Fruit fly (Drosophila melanogaster) whole organism, prepupa: ENCODE measurements around the gene CheA84a.

ENCODE experiments used
- CG10631 ChIP-seq: fragments of 200-800 bp; sonication (Bioruptor generic); optimal IDR thresholded peaks from 2 replicates; lab custom pipeline; 2016; ENCODE audit warnings: missing biosample characterization, missing genetic modification characterization
- CG11762 ChIP-seq: fragments of 200-800 bp; sonication (Bioruptor generic); optimal IDR thresholded peaks from 3 replicates; lab custom pipeline; 2016; ENCODE audit warnings: missing biosample characterization, missing genetic modification characterization; ENCODE audit not compliant: insufficient read depth
- CG16779 ChIP-seq: fragments of 200-800 bp; sonication (Bioruptor generic); optimal IDR thresholded peaks from 3 replicates; lab custom pipeline; 2017; ENCODE audit warnings: missing biosample characterization, mild to moderate bottlenecking, missing genetic modification characterization
- CG6792 ChIP-seq: fragments of 200-800 bp; sonication (Bioruptor generic); optimal IDR thresholded peaks from 3 replicates; lab custom pipeline; 2016; ENCODE audit warnings: missing biosample characterization, missing genetic modification characterization
- CG9139 ChIP-seq: fragments of 200-800 bp; sonication (Bioruptor generic); optimal IDR thresholded peaks from 3 replicates; lab custom pipeline; 2017; ENCODE audit warnings: missing biosample characterization, mild to moderate bottlenecking, missing genetic modification characterization
- Ets96B ChIP-seq: fragments of 200-800 bp; optimal IDR thresholded peaks from 2 replicates; lab custom pipeline; 2019; ENCODE audit warnings: missing biosample characterization, mild to moderate bottlenecking, missing genetic modification characterization, moderate library complexity
- Hr39 ChIP-seq: fragments of 200-800 bp; sonication (Bioruptor generic); optimal IDR thresholded peaks from 2 replicates; lab custom pipeline; 2016; ENCODE audit warnings: missing biosample characterization, missing genetic modification characterization
- OdsH ChIP-seq: fragments of 200-800 bp; sonication (Bioruptor generic); optimal IDR thresholded peaks from 3 replicates; lab custom pipeline; 2016; ENCODE audit warnings: missing biosample characterization, missing genetic modification characterization
- eg ChIP-seq: fragments of 200-800 bp; sonication (Bioruptor generic); IDR thresholded peaks from 3 replicates; pipeline ENCODE4 v1.3.6; 2022; ENCODE audit warnings: missing biosample characterization, missing genetic modification characterization
- fd85E ChIP-seq: fragments of 200-800 bp; sonication (Bioruptor generic); optimal IDR thresholded peaks from 3 replicates; lab custom pipeline; 2016; ENCODE audit warnings: missing biosample characterization, missing genetic modification characterization
- net ChIP-seq: fragments of 200-800 bp; sonication (Bioruptor generic); optimal IDR thresholded peaks from 3 replicates; lab custom pipeline; 2016; ENCODE audit warnings: missing biosample characterization, missing genetic modification characterization
- pdm3 ChIP-seq: fragments of 200-800 bp; sonication (Bioruptor generic); optimal IDR thresholded peaks from 3 replicates; lab custom pipeline; 2016; ENCODE audit warnings: missing biosample characterization, missing genetic modification characterization
- salr ChIP-seq, 2 experiments: fragments of 200-800 bp; sonication (Bioruptor generic); optimal IDR thresholded peaks; 3 replicates each; lab custom pipeline; 2016 to 2018; ENCODE audit warnings: missing biosample characterization in 2 of 2, missing genetic modification characterization in 2 of 2, mild to moderate bottlenecking in 1 of 2

- TF ChIP-seq salr (GFP tag; optimal IDR thresholded peaks at IDR 0.05; lab: Kevin White, UChicago) = no peak
- TF ChIP-seq Ets96B (tag; lab: Kevin White, UChicago) = no peak
- no peak for TF ChIP-seq fd85E (GFP tag; lab: Kevin White, UChicago)
- TF ChIP-seq CG11762 (GFP tag; lab: Kevin White, UChicago) = no peak
- TF ChIP-seq OdsH (GFP tag; lab: Kevin White, UChicago) = no peak
- no peak for TF ChIP-seq eg (GFP tag; lab: Robert Waterston, UW)
- TF ChIP-seq CG10631 (GFP tag; lab: Kevin White, UChicago) = no peak
- TF ChIP-seq CG6792 (GFP tag; lab: Kevin White, UChicago) = no peak
- no peak for TF ChIP-seq CG16779
- TF ChIP-seq net (GFP tag; lab: Kevin White, UChicago) = no peak
- TF ChIP-seq pdm3 (GFP tag; lab: Kevin White, UChicago) = no peak
- TF ChIP-seq CG9139 (GFP tag; lab: Kevin White, UChicago) = no peak
- TF ChIP-seq Hr39 (GFP tag; lab: Kevin White, UChicago) = no peak
These were observed 11.5 kb downstream of the CheA84a start for dm6 chr3R:8193120-8193519.
